Fruit fly (Drosophila melanogaster): ENCODE measurements around the gene CG5111.
A peak's percentile ranks its signal among the peaks of the same experiment; 100 is the strongest.

The CG5111 gene

dm6 chr3R:25550428-25550827 lies 44.4 kb downstream of the CG5111 start:
- TF ChIP-seq CG11902 (GFP tag; optimal IDR thresholded peaks at IDR 0.05) (no peak), acj6 (GFP tag; optimal IDR thresholded peaks at IDR 0.05) (no peak), pdm3 (GFP tag; optimal IDR thresholded peaks at IDR 0.05) (no peak), fd85E (GFP tag; optimal IDR thresholded peaks at IDR 0.05) (no peak), CG10669 (GFP tag; optimal IDR thresholded peaks at IDR 0.05) (no peak), CG11762 (GFP tag; optimal IDR thresholded peaks at IDR 0.05; ENCODE audit: insufficient read depth) (no peak), Eip93F (GFP tag; optimal IDR thresholded peaks at IDR 0.05) (no peak), vri (GFP tag; optimal IDR thresholded peaks at IDR 0.05) (no peak), Hr38 (GFP tag; optimal IDR thresholded peaks at IDR 0.05) (no peak), Sox102F (GFP tag; optimal IDR thresholded peaks at IDR 0.05) (no peak), CG16779 (tag; optimal IDR thresholded peaks at IDR 0.05) (no peak), Hr39 (GFP tag; optimal IDR thresholded peaks at IDR 0.05) (no peak), CG8319 (GFP tag; optimal IDR thresholded peaks at IDR 0.05) (no peak), CG6163 (GFP tag; IDR thresholded peaks at IDR 0.05) (no peak), Eip75B (GFP tag; optimal IDR thresholded peaks at IDR 0.05) (no peak), CG31627 (GFP tag; optimal IDR thresholded peaks at IDR 0.05) (no peak), dsx (GFP tag; optimal IDR thresholded peaks at IDR 0.05; ENCODE audit: poor library complexity, severe bottlenecking) (no peak), svp (GFP tag) (no peak), fd59A (GFP tag; optimal IDR thresholded peaks at IDR 0.05) (no peak)

DNA sequence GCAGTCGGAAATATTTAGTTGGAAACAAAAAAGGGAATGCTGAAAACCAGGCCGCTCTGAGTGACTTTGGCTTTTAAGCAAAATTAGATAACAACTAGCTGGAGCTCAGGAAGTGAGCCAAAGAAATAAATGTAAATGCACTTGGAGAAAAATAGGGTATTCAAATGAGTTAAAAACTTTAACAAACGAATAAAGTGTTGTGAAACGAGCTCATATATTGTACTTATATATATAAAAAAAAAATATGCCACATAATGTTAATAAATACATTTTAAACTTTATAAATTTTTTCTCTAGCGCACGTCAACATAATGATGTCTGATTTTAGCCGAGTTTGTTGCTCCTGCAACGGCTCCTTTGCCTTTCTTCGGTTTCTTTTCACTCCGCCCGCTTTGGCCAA lies 46.1 kb downstream of the CG5111 start:
- TF ChIP-seq Hr39 (GFP tag; optimal IDR thresholded peaks at IDR 0.05) (peak; percentile 22), svp (GFP tag) (peak; percentile 72), Smox (GFP tag; optimal IDR thresholded peaks at IDR 0.05) (peak; percentile 22), CG8119 (GFP tag; IDR thresholded peaks at IDR 0.05) (peak; percentile 48; the same call in 2 of the 3 replicates), CG34406 (GFP tag; optimal IDR thresholded peaks at IDR 0.05) (peak; percentile 42), acj6 (GFP tag; optimal IDR thresholded peaks at IDR 0.05) (peak; percentile 34), salr (GFP tag; optimal IDR thresholded peaks at IDR 0.05) (peak in 1 of 2 experiments; percentile 4), CG15336 (GFP tag; IDR thresholded peaks at IDR 0.05) (peak; percentile 28; the same call in 1 of the 2 replicates), CG6276 (GFP tag; optimal IDR thresholded peaks at IDR 0.05) (peak; percentile 3), fd85E (GFP tag; optimal IDR thresholded peaks at IDR 0.05) (no peak), Ets96B (tag; optimal IDR thresholded peaks at IDR 0.05) (no peak), topi (GFP tag; optimal IDR thresholded peaks at IDR 0.05) (peak; percentile 9), CG7368 (GFP tag; optimal IDR thresholded peaks at IDR 0.05) (no peak), pdm3 (GFP tag; optimal IDR thresholded peaks at IDR 0.05) (no peak), Sox102F (GFP tag; optimal IDR thresholded peaks at IDR 0.05) (peak; percentile 13), Met (GFP tag; optimal IDR thresholded peaks at IDR 0.05) (peak; percentile 34), Hr4 (GFP tag; optimal IDR thresholded peaks at IDR 0.05) (peak; percentile 38), Eip78C (GFP tag) (peak; percentile 69), CG8632 (GFP tag; optimal IDR thresholded peaks at IDR 0.05) (peak; percentile 27), CG32006 (GFP tag; optimal IDR thresholded peaks at IDR 0.05) (peak; percentile 35), Blimp-1 (GFP tag; optimal IDR thresholded peaks at IDR 0.05) (no peak), CG6163 (GFP tag; IDR thresholded peaks at IDR 0.05) (peak; percentile 42; the same call in 2 of the 3 replicates), OdsH (GFP tag; optimal IDR thresholded peaks at IDR 0.05) (peak; percentile 47), fkh (GFP tag; optimal IDR thresholded peaks at IDR 0.05) (no peak), CG10669 (GFP tag; optimal IDR thresholded peaks at IDR 0.05) (no peak), CG10631 (GFP tag; optimal IDR thresholded peaks at IDR 0.05) (no peak), CG6854 (GFP tag; optimal IDR thresholded peaks at IDR 0.05) (no peak), esn (GFP tag; optimal IDR thresholded peaks at IDR 0.05) (peak; percentile 41)

Measured in whole organism, prepupa.